Worm (Caenorhabditis elegans): ENCODE results near the gene F11E6.9.

- TF ChIP-seq egl-27 (tag; optimal IDR thresholded peaks at IDR 0.05) (no peak), daf-12 (tag; optimal IDR thresholded peaks at IDR 0.05) (no peak), lin-39 (tag; optimal IDR thresholded peaks at IDR 0.05) (no peak), unc-62 (GFP tag; optimal IDR thresholded peaks at IDR 0.05) (no peak), ztf-11 (tag; optimal IDR thresholded peaks at IDR 0.05) (no peak), snpc-4 (tag; optimal IDR thresholded peaks at IDR 0.05) (no peak), fkh-10 (GFP tag; optimal IDR thresholded peaks at IDR 0.05) (no peak), fkh-2 (tag; optimal IDR thresholded peaks at IDR 0.05) (no peak), pqm-1 (tag; optimal IDR thresholded peaks at IDR 0.05) (no peak), tbx-2 (tag; optimal IDR thresholded peaks at IDR 0.05) (no peak), ceh-28 (tag; optimal IDR thresholded peaks at IDR 0.05) (no peak), elt-1 (tag; optimal IDR thresholded peaks at IDR 0.05) (no peak), lsy-12 (tag; optimal IDR thresholded peaks at IDR 0.05) (no peak), nhr-237 (tag; optimal IDR thresholded peaks at IDR 0.05) (no peak)
Measured at ce11 chrIV:17475743-17476142, 601 bp upstream of the F11E6.9 start, which contains the start of gene grl-24.

Measured in whole organism, L3 larva.